Worm (Caenorhabditis elegans) whole organism, L1 larva: ENCODE data around the gene K03A11.4.

ENCODE experiments used
- C04F5.9 ChIP-seq: sonication (generic microtip); optimal IDR thresholded peaks from 2 replicates; lab custom pipeline; 2016; ENCODE audit warnings: missing genetic modification characterization, missing compliant biosample characterization
- C16A3.4 ChIP-seq: fragments of 150-350 bp; optimal IDR thresholded peaks from 2 replicates; lab custom pipeline; 2014; ENCODE audit warnings: missing biosample characterization, missing genetic modification characterization
- C34B4.2 ChIP-seq: sonication (generic microtip); optimal IDR thresholded peaks from 2 replicates; lab custom pipeline; 2017; ENCODE audit warnings: mild to moderate bottlenecking, missing genetic modification characterization, missing compliant biosample characterization
- Y116A8C.19 ChIP-seq: sonication (generic microtip); optimal IDR thresholded peaks from 2 replicates; lab custom pipeline; 2016; ENCODE audit warnings: missing compliant biosample characterization, missing genetic modification characterization, borderline replicate concordance
- blmp-1 ChIP-seq: fragments of 150-350 bp; optimal IDR thresholded peaks from 2 replicates; lab custom pipeline; 2014; ENCODE audit warnings: missing biosample characterization, missing genetic modification characterization
- ceh-63 ChIP-seq: fragments of 200-800 bp; sonication (Bioruptor generic); optimal IDR thresholded peaks from 2 replicates; lab custom pipeline; 2018; ENCODE audit warnings: mild to moderate bottlenecking, missing genetic modification characterization, missing compliant biosample characterization
- ceh-8 ChIP-seq: fragments of 200-800 bp; sonication (Bioruptor generic); optimal IDR thresholded peaks from 2 replicates; lab custom pipeline; 2018; ENCODE audit warnings: mild to moderate bottlenecking, missing genetic modification characterization, moderate library complexity, missing compliant biosample characterization
- ceh-82 ChIP-seq, 3 experiments: fragments of 150-350 bp in 1 of 3; sonication (generic microtip) in 2 of 3; optimal IDR thresholded peaks; 2 replicates each; lab custom pipeline; 2014 to 2017; ENCODE audit warnings: missing biosample characterization in 3 of 3, missing genetic modification characterization in 3 of 3
- ceh-88 ChIP-seq: fragments of 200-800 bp; sonication (Bioruptor generic); IDR thresholded peaks from 2 replicates; pipeline ENCODE4 v1.3.6; 2022; ENCODE audit warnings: missing genetic modification characterization, missing compliant biosample characterization
- dsc-1 ChIP-seq: sonication (generic microtip); optimal IDR thresholded peaks from 2 replicates; lab custom pipeline; 2016; ENCODE audit warnings: mild to moderate bottlenecking, missing genetic modification characterization, missing compliant biosample characterization
- efl-1 ChIP-seq, 4 experiments: fragments of 150-350 bp; optimal IDR thresholded peaks in 3 of 4; peaks in 1 of 4; 1 replicate in 1 of 4; 2 replicates in 3 of 4; lab custom pipeline; 2014; ENCODE audit warnings: missing biosample characterization in 2 of 4, missing genetic modification characterization in 2 of 4, missing genetic modification reagents in 2 of 4
- efl-3 ChIP-seq: fragments of 200-800 bp; sonication (Bioruptor generic); optimal IDR thresholded peaks from 2 replicates; lab custom pipeline; 2018; ENCODE audit warnings: mild to moderate bottlenecking, missing genetic modification characterization, missing compliant biosample characterization
- egl-13 ChIP-seq: sonication (generic microtip); optimal IDR thresholded peaks from 2 replicates; lab custom pipeline; 2016; ENCODE audit warnings: missing genotype, missing genetic modification reagents, missing genetic modification characterization, missing compliant biosample characterization
- elt-3 ChIP-seq, 6 experiments: fragments of 150-350 bp in 1 of 6; sonication (generic microtip); optimal IDR thresholded peaks; 2 replicates each; lab custom pipeline; 2017 to 2018; ENCODE audit warnings: missing biosample characterization in 6 of 6, missing genetic modification characterization in 6 of 6, inconsistent platforms in 1 of 6
- ets-5 ChIP-seq: fragments of 200-800 bp; sonication (Bioruptor generic); IDR thresholded peaks from 2 replicates; pipeline ENCODE4 v1.3.6; 2022; ENCODE audit warnings: missing genetic modification characterization, missing compliant biosample characterization
- fkh-10 ChIP-seq: sonication (generic microtip); optimal IDR thresholded peaks from 2 replicates; lab custom pipeline; 2017; ENCODE audit warnings: missing biosample characterization, missing genetic modification reagents, missing genetic modification characterization
- fkh-8 ChIP-seq: sonication (generic microtip); optimal IDR thresholded peaks from 2 replicates; lab custom pipeline; 2016; ENCODE audit warnings: mild to moderate bottlenecking, missing genetic modification characterization, missing compliant biosample characterization
- grh-1 ChIP-seq: fragments of 200-800 bp; sonication (Bioruptor generic); IDR thresholded peaks from 2 replicates; pipeline ENCODE4 v1.3.6; 2022; ENCODE audit warnings: missing genetic modification reagents, missing genetic modification characterization, missing compliant biosample characterization
- hlh-17 ChIP-seq: fragments of 200-800 bp; sonication (Bioruptor generic); optimal IDR thresholded peaks from 2 replicates; lab custom pipeline; 2018; ENCODE audit warnings: missing genetic modification characterization, mild to moderate bottlenecking, missing compliant biosample characterization, moderate library complexity, borderline replicate concordance
- hlh-4 ChIP-seq: sonication (generic microtip); optimal IDR thresholded peaks from 2 replicates; lab custom pipeline; 2016; ENCODE audit warnings: mild to moderate bottlenecking, missing genetic modification characterization, missing compliant biosample characterization
- isw-1 ChIP-seq: fragments of 200-800 bp; sonication (Bioruptor generic); IDR thresholded peaks from 2 replicates; pipeline ENCODE4 v1.3.6; 2022; ENCODE audit warnings: missing genetic modification characterization, missing compliant biosample characterization
- jun-1 ChIP-seq: fragments of 150-350 bp; optimal IDR thresholded peaks from 2 replicates; lab custom pipeline; 2014; ENCODE audit warnings: missing biosample characterization, missing genetic modification reagents, missing genetic modification characterization
- lin-13 ChIP-seq: fragments of 150-350 bp; optimal IDR thresholded peaks from 2 replicates; lab custom pipeline; 2014; ENCODE audit warnings: missing biosample characterization, missing genetic modification reagents, missing genetic modification characterization
- lin-14 ChIP-seq: fragments of 200-800 bp; sonication (Bioruptor generic); optimal IDR thresholded peaks from 2 replicates; lab custom pipeline; 2018; ENCODE audit warnings: mild to moderate bottlenecking, missing genetic modification characterization, moderate library complexity, missing compliant biosample characterization
- lin-35 ChIP-seq, 2 experiments: fragments of 150-350 bp; optimal IDR thresholded peaks; 2 replicates each; lab custom pipeline; 2014; ENCODE audit warnings: missing biosample characterization in 2 of 2, missing genetic modification characterization in 2 of 2, missing genetic modification reagents in 2 of 2
- lin-39 ChIP-seq: fragments of 150-350 bp; optimal IDR thresholded peaks from 2 replicates; lab custom pipeline; 2014; ENCODE audit warnings: missing biosample characterization, missing genetic modification reagents, missing genetic modification characterization
- lir-3 ChIP-seq: sonication (generic microtip); optimal IDR thresholded peaks from 2 replicates; lab custom pipeline; 2016; ENCODE audit warnings: mild to moderate bottlenecking, missing genetic modification characterization, moderate library complexity, missing compliant biosample characterization; ENCODE audit not compliant: poor library complexity
- lsy-2 ChIP-seq, 2 experiments: fragments of 150-350 bp; optimal IDR thresholded peaks; 2 replicates each; lab custom pipeline; 2014; ENCODE audit warnings: missing biosample characterization in 2 of 2, missing genetic modification characterization in 2 of 2
- mep-1 ChIP-seq: fragments of 150-350 bp; optimal IDR thresholded peaks from 2 replicates; lab custom pipeline; 2014; ENCODE audit warnings: missing biosample characterization, missing genetic modification characterization
- nhr-19 ChIP-seq: fragments of 200-800 bp; sonication (Bioruptor generic); conservative IDR thresholded peaks from 2 replicates; pipeline ENCODE4 v1.3.6; 2022; ENCODE audit warnings: missing genetic modification characterization, missing compliant biosample characterization
- nhr-20 ChIP-seq: sonication (generic microtip); optimal IDR thresholded peaks from 2 replicates; lab custom pipeline; 2016; ENCODE audit warnings: mild to moderate bottlenecking, missing genetic modification characterization, missing compliant biosample characterization
- nhr-237 ChIP-seq: fragments of 150-350 bp; optimal IDR thresholded peaks from 2 replicates; lab custom pipeline; 2014; ENCODE audit warnings: missing biosample characterization, missing genetic modification characterization
- nhr-71 ChIP-seq: sonication (generic microtip); optimal IDR thresholded peaks from 2 replicates; lab custom pipeline; 2016; ENCODE audit warnings: mild to moderate bottlenecking, missing genetic modification characterization, moderate library complexity, missing compliant biosample characterization
- nhr-76 ChIP-seq: sonication (generic microtip); optimal IDR thresholded peaks from 2 replicates; lab custom pipeline; 2017; ENCODE audit warnings: missing biosample characterization, missing genetic modification characterization
- nhr-77 ChIP-seq: fragments of 150-350 bp; optimal IDR thresholded peaks from 2 replicates; lab custom pipeline; 2014; ENCODE audit warnings: missing biosample characterization, missing genetic modification characterization
- nhr-90 ChIP-seq: sonication (generic microtip); optimal IDR thresholded peaks from 2 replicates; lab custom pipeline; 2016; ENCODE audit warnings: mild to moderate bottlenecking, missing genetic modification characterization, missing compliant biosample characterization; ENCODE audit not compliant: poor library complexity
- rnt-1 ChIP-seq: sonication (generic microtip); optimal IDR thresholded peaks from 2 replicates; lab custom pipeline; 2016; ENCODE audit warnings: mild to moderate bottlenecking, missing genetic modification characterization, moderate library complexity, missing compliant biosample characterization
- skn-1 ChIP-seq: fragments of 150-350 bp; optimal IDR thresholded peaks from 2 replicates; lab custom pipeline; 2014; ENCODE audit warnings: missing biosample characterization, missing genetic modification characterization
- snpc-4 ChIP-seq: fragments of 150-350 bp; optimal IDR thresholded peaks from 2 replicates; lab custom pipeline; 2014; ENCODE audit warnings: missing biosample characterization, missing genetic modification characterization
- snu-23 ChIP-seq: sonication (generic microtip); optimal IDR thresholded peaks from 2 replicates; lab custom pipeline; 2016; ENCODE audit warnings: missing genetic modification characterization, missing compliant biosample characterization
- sox-4 ChIP-seq: sonication (generic microtip); optimal IDR thresholded peaks from 2 replicates; lab custom pipeline; 2016; ENCODE audit warnings: missing genetic modification characterization, missing compliant biosample characterization
- sptf-1 ChIP-seq: fragments of 150-350 bp; optimal IDR thresholded peaks from 2 replicates; lab custom pipeline; 2014; ENCODE audit warnings: missing biosample characterization, missing genetic modification characterization
- sup-37 ChIP-seq: fragments of 200-800 bp; sonication (Bioruptor generic); optimal IDR thresholded peaks from 2 replicates; lab custom pipeline; 2018; ENCODE audit warnings: mild to moderate bottlenecking, missing genetic modification characterization, missing compliant biosample characterization
- tbx-2 ChIP-seq: sonication (generic microtip); optimal IDR thresholded peaks from 2 replicates; lab custom pipeline; 2016; ENCODE audit warnings: missing genetic modification characterization, missing compliant biosample characterization
- tlp-1 ChIP-seq: fragments of 150-350 bp; optimal IDR thresholded peaks from 2 replicates; lab custom pipeline; 2014; ENCODE audit warnings: missing biosample characterization, missing genetic modification characterization
- unc-86 ChIP-seq: sonication (generic microtip); optimal IDR thresholded peaks from 2 replicates; lab custom pipeline; 2016; ENCODE audit warnings: missing genetic modification characterization, missing compliant biosample characterization
- zag-1 ChIP-seq: fragments of 150-350 bp; optimal IDR thresholded peaks from 2 replicates; lab custom pipeline; 2014; ENCODE audit warnings: missing biosample characterization, missing genetic modification characterization
- zip-4 ChIP-seq: fragments of 200-800 bp; sonication (Bioruptor generic); optimal IDR thresholded peaks from 2 replicates; lab custom pipeline; 2018; ENCODE audit warnings: mild to moderate bottlenecking, missing genetic modification characterization, moderate library complexity, missing compliant biosample characterization
- ztf-11 ChIP-seq, 2 experiments: sonication (generic microtip); optimal IDR thresholded peaks; 2 replicates each; lab custom pipeline; 2016 to 2017; ENCODE audit warnings: missing genetic modification characterization in 2 of 2, missing biosample characterization in 1 of 2, missing compliant biosample characterization in 1 of 2

Gene K03A11.4

ce11 chrX:13119900-13120299 is 41.9 kb downstream of the K03A11.4 start (continued):
- TF ChIP-seq hlh-4 (no peak), snu-23 (GFP tag; lab: Kevin White, UChicago) (peak; percentile 51)

- peak; percentile 34 for TF ChIP-seq ceh-8 (GFP tag; lab: Kevin White, UChicago)
- peak; percentile 64 for TF ChIP-seq tbx-2 (tag; lab: Kevin White, UChicago)
- TF ChIP-seq snpc-4 (tag; lab: Kevin White, UChicago) = peak; percentile 14
- TF ChIP-seq ceh-63 (GFP tag; lab: Kevin White, UChicago) = no peak
- TF ChIP-seq Y116A8C.19 (tag; lab: Kevin White, UChicago) = no peak
- TF ChIP-seq egl-13 (tag; lab: Kevin White, UChicago) = peak; percentile 52
- peak; percentile 85 for TF ChIP-seq nhr-19 (GFP tag; lab: Robert Waterston, UW)
- peak; percentile 72 for TF ChIP-seq grh-1 (GFP tag; lab: Robert Waterston, UW)
- no peak for TF ChIP-seq nhr-237
- peak; percentile 58 for TF ChIP-seq unc-86 (tag; lab: Kevin White, UChicago)
- peak in 1 of 2 experiments; percentile 1 for TF ChIP-seq efl-1 (optimal IDR thresholded peaks at IDR 0.05; lab: Kevin White, UChicago)
- peak in 1 of 2 experiments; percentile 93 for TF ChIP-seq efl-1 (GFP tag; optimal IDR thresholded peaks at IDR 0.05 in 1 of 2; lab: Kevin White, UChicago)
- peak in 1 of 6 experiments; percentile 61 for TF ChIP-seq elt-3 (tag; optimal IDR thresholded peaks at IDR 0.05; lab: Kevin White, UChicago)
- no peak for TF ChIP-seq hlh-17
- TF ChIP-seq jun-1 (tag; lab: Kevin White, UChicago) = peak; percentile 64
- peak; percentile 84 for TF ChIP-seq nhr-71 (tag; lab: Kevin White, UChicago)
- no peak for TF ChIP-seq zag-1 (tag; lab: Kevin White, UChicago)
- peak; percentile 68 for TF ChIP-seq fkh-10 (GFP tag; lab: Kevin White, UChicago)
- peak; percentile 60 for TF ChIP-seq ceh-88 (GFP tag; lab: Robert Waterston, UW)
- TF ChIP-seq nhr-90 (tag; lab: Kevin White, UChicago) = peak; percentile 80
- TF ChIP-seq nhr-76 (tag; lab: Kevin White, UChicago) = no peak
- peak; percentile 77 for TF ChIP-seq rnt-1
- peak; percentile 30 for TF ChIP-seq lir-3 (tag; lab: Kevin White, UChicago)
- peak; percentile 47 for TF ChIP-seq zip-4 (GFP tag; lab: Kevin White, UChicago)
- TF ChIP-seq sptf-1 = no peak
- TF ChIP-seq sox-4 (tag; lab: Kevin White, UChicago) = peak; percentile 36
- TF ChIP-seq nhr-20 (tag; lab: Kevin White, UChicago) = peak; percentile 83
- peak; percentile 25 for TF ChIP-seq sup-37 (GFP tag; lab: Kevin White, UChicago)
- peak; percentile 16 to 62 (median 32) for TF ChIP-seq ceh-82 (tag; optimal IDR thresholded peaks at IDR 0.05; lab: Kevin White, UChicago)
- TF ChIP-seq fkh-8 = peak; percentile 75
- peak; percentile 82 for TF ChIP-seq lin-14 (GFP tag; lab: Kevin White, UChicago)
- TF ChIP-seq C16A3.4 (tag; lab: Kevin White, UChicago) = peak; percentile 58
- TF ChIP-seq blmp-1 (tag; lab: Kevin White, UChicago) = peak; percentile 22
- TF ChIP-seq lin-39 (tag; lab: Kevin White, UChicago) = no peak
- TF ChIP-seq C34B4.2 (tag; lab: Kevin White, UChicago) = no peak
- TF ChIP-seq dsc-1 (tag; lab: Kevin White, UChicago) = peak; percentile 76
- peak; percentile 32 to 71 for TF ChIP-seq lin-35 (GFP tag; optimal IDR thresholded peaks at IDR 0.05; lab: Kevin White, UChicago)
- TF ChIP-seq C04F5.9 = no peak
- TF ChIP-seq efl-3 (GFP tag; lab: Kevin White, UChicago) = no peak
- TF ChIP-seq isw-1 (GFP tag; lab: Robert Waterston, UW) = peak; percentile 17; the same call in 1 of the 2 replicates
- TF ChIP-seq nhr-77 (tag; lab: Kevin White, UChicago) = peak; percentile 2
- TF ChIP-seq mep-1 (tag; lab: Kevin White, UChicago) = peak; percentile 64
- no peak for TF ChIP-seq hlh-4
- no peak for TF ChIP-seq ets-5 (GFP tag; lab: Robert Waterston, UW)
- peak; percentile 25 to 52 for TF ChIP-seq lsy-2 (tag; optimal IDR thresholded peaks at IDR 0.05; lab: Kevin White, UChicago)
- TF ChIP-seq lin-13 = peak; percentile 64
- peak; percentile 64 for TF ChIP-seq skn-1 (tag; lab: Kevin White, UChicago)
- no peak for TF ChIP-seq tlp-1 (tag; lab: Kevin White, UChicago)
- TF ChIP-seq ztf-11 (tag; optimal IDR thresholded peaks at IDR 0.05; lab: Kevin White, UChicago) = peak in 1 of 2 experiments; percentile 66
- TF ChIP-seq snu-23 (GFP tag; lab: Kevin White, UChicago) = peak; percentile 69
Observed at ce11 chrX:13121104-13121503, 43.1 kb downstream of the K03A11.4 start.
